Worm (Caenorhabditis elegans): Measurements from ENCODE around the gene lin-29.

Gene lin-29

DNA sequence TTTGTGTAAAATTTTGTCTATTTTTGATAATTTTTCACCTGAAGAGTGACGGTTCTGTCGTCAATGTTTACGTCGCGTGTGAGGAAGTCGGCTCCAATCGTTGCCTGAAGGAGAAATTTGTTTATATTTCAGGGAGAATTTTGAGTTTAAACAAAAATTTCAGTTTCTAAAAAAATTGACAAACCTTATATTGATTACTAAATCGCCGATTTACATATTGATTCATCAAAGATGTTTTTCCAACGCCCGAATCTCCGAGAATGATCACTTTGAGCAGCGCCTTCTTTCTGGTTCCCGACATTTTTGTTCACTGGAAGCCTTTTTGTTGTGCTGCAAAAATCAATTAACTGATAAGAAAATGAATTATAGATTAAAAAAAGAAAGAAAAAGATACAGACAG is 31.5 kb upstream of the lin-29 start, which contains the start of gene rab-7 (continued):
- TF ChIP-seq nfyb-1 (GFP tag; IDR thresholded peaks at IDR 0.05): 0 out of 2 replicates have a peak, but pooled peaks have one; percentile 22
- no peak for TF ChIP-seq sptf-2 (GFP tag; optimal IDR thresholded peaks at IDR 0.05)
- peak; percentile 51 for TF ChIP-seq repo-1 (tag; optimal IDR thresholded peaks at IDR 0.05)
- no peak for TF ChIP-seq fkh-3 (tag; optimal IDR thresholded peaks at IDR 0.05)

DNA sequence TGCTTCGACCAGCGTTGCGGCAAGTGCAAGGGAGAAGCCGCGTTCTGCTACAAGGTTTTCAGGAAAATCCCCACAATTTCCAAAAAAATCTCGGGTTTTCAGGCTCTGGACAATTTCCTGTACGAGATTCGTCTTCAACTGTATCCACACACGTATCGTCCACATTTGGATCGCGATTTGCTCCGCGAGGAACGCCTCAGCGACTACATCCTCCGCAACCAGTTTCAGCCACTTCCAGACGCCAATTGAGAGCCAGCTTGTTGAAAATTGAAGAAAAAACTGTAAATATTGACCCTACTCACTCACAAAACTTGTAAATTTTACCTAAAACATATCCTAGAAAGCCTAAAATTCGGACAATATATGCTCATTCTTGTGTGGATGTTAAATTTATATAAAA is 29.7 kb upstream of the lin-29 start:
- no peak for TF ChIP-seq F55B11.4 (tag; optimal IDR thresholded peaks at IDR 0.05; ENCODE audit: borderline replicate concordance, insufficient read depth)
- TF ChIP-seq rec-8 (tag; optimal IDR thresholded peaks at IDR 0.05): no peak
- no peak for TF ChIP-seq nhr-90 (tag; optimal IDR thresholded peaks at IDR 0.05)
- TF ChIP-seq hmg-20 (GFP tag; IDR thresholded peaks at IDR 0.05): no peak
- peak; percentile 35 for TF ChIP-seq athp-1 (tag; optimal IDR thresholded peaks at IDR 0.05)
- TF ChIP-seq ets-4 (GFP tag; optimal IDR thresholded peaks at IDR 0.05): no peak
- peak; percentile 12; the same call in 1 of the 2 replicates for TF ChIP-seq K11D2.4 (GFP tag; IDR thresholded peaks at IDR 0.05)
- 0 out of 2 replicates have a peak, but pooled peaks have one; percentile 39 for TF ChIP-seq pbrm-1 (GFP tag; IDR thresholded peaks at IDR 0.05)
- no peak for TF ChIP-seq F39B2.1 (GFP tag; IDR thresholded peaks at IDR 0.05)
- no peak for TF ChIP-seq ztf-25 (GFP tag; IDR thresholded peaks at IDR 0.05)
- no peak for TF ChIP-seq tbx-9 (tag; optimal IDR thresholded peaks at IDR 0.05; ENCODE audit: borderline replicate concordance)
- TF ChIP-seq Y53F4B.3 (GFP tag; IDR thresholded peaks at IDR 0.05): no peak
- no peak for TF ChIP-seq egl-18 (GFP tag; IDR thresholded peaks at IDR 0.05)
- TF ChIP-seq unc-62 (GFP tag; optimal IDR thresholded peaks at IDR 0.05): no peak
- TF ChIP-seq aptf-3 (GFP tag; IDR thresholded peaks at IDR 0.05): no peak
- TF ChIP-seq ztf-6 (GFP tag; IDR thresholded peaks at IDR 0.05): no peak
- no peak for TF ChIP-seq ceh-40 (GFP tag; IDR thresholded peaks at IDR 0.05)
- TF ChIP-seq F57C9.4 (tag; optimal IDR thresholded peaks at IDR 0.05): no peak
- peak; percentile 20; the same call in 1 of the 2 replicates for TF ChIP-seq dox-1 (GFP tag; IDR thresholded peaks at IDR 0.05)
- 0 out of 2 replicates have a peak, but pooled peaks have one; percentile 60 for TF ChIP-seq Y53G8AR.9 (GFP tag; conservative IDR thresholded peaks at IDR 0.05)
- no peak for TF ChIP-seq F57A8.1 (GFP tag; optimal IDR thresholded peaks at IDR 0.05)
- no peak for TF ChIP-seq nfya-1 (tag; optimal IDR thresholded peaks at IDR 0.05; ENCODE audit: borderline replicate concordance, insufficient read depth)
- TF ChIP-seq ztf-28 (GFP tag; IDR thresholded peaks at IDR 0.05): no peak
- no peak for TF ChIP-seq aptf-2 (GFP tag; conservative IDR thresholded peaks at IDR 0.05)
- TF ChIP-seq snpc-1.3 (tag; optimal IDR thresholded peaks at IDR 0.05; ENCODE audit: insufficient read depth): no peak
- TF ChIP-seq F23B12.7 (tag; optimal IDR thresholded peaks at IDR 0.05; ENCODE audit: insufficient read depth): no peak
- TF ChIP-seq F52B5.7 (tag; optimal IDR thresholded peaks at IDR 0.05): peak; percentile 37
- TF ChIP-seq tlf-1 (GFP tag; optimal IDR thresholded peaks at IDR 0.05): no peak
- TF ChIP-seq ceh-91 (GFP tag; IDR thresholded peaks at IDR 0.05): 0 out of 2 replicates have a peak, but pooled peaks have one; percentile 29
- no peak for TF ChIP-seq cebp-1 (GFP tag; IDR thresholded peaks at IDR 0.05)
- TF ChIP-seq cebp-1 (tag; optimal IDR thresholded peaks at IDR 0.05): peak; percentile 15
- TF ChIP-seq egl-44 (GFP tag; IDR thresholded peaks at IDR 0.05): 0 out of 2 replicates have a peak, but pooled peaks have one; percentile 37
- no peak for TF ChIP-seq chd-7 (tag; optimal IDR thresholded peaks at IDR 0.05)
- 0 out of 2 replicates have a peak, but pooled peaks have one; percentile 8 for TF ChIP-seq madf-6 (GFP tag; IDR thresholded peaks at IDR 0.05)
- no peak for TF ChIP-seq lsy-27 (tag; optimal IDR thresholded peaks at IDR 0.05; ENCODE audit: borderline replicate concordance, insufficient read depth)
- TF ChIP-seq Y79H2A.3 (GFP tag; conservative IDR thresholded peaks at IDR 0.05): 0 out of 2 replicates have a peak, but pooled peaks have one; percentile 36
- TF ChIP-seq F10E7.11 (tag; optimal IDR thresholded peaks at IDR 0.05): no peak
- no peak for TF ChIP-seq akir-1 (GFP tag; optimal IDR thresholded peaks at IDR 0.05)
- no peak for TF ChIP-seq ztf-26 (tag; optimal IDR thresholded peaks at IDR 0.05)
- TF ChIP-seq mxl-1 (tag; optimal IDR thresholded peaks at IDR 0.05): no peak
- TF ChIP-seq nhr-27 (tag; optimal IDR thresholded peaks at IDR 0.05): no peak
- TF ChIP-seq hmg-1.2 (GFP tag; IDR thresholded peaks at IDR 0.05): no peak

Data from whole organism, young adult.